Worm (Caenorhabditis elegans) whole organism, late embryonic: ENCODE data around the gene Y37A1B.4.

Source experiments
- ama-1 ChIP-seq: fragments of 150-350 bp; optimal IDR thresholded peaks from 2 replicates; lab custom pipeline; 2014
- hlh-30 ChIP-seq: sonication (generic microtip); optimal IDR thresholded peaks from 2 replicates; lab custom pipeline; 2017; ENCODE audit warnings: antibody characterized with exemption, missing genetic modification characterization, missing compliant biosample characterization; ENCODE audit not compliant: insufficient read depth
- hlh-8 ChIP-seq: sonication (generic microtip); optimal IDR thresholded peaks from 2 replicates; lab custom pipeline; 2016; ENCODE audit warnings: missing genotype, missing genetic modification characterization, missing compliant biosample characterization
- mec-3 ChIP-seq: sonication (generic microtip); optimal IDR thresholded peaks from 2 replicates; lab custom pipeline; 2016; ENCODE audit warnings: borderline replicate concordance, missing genetic modification characterization, missing compliant biosample characterization
- nfya-1 ChIP-seq: sonication (generic microtip); optimal IDR thresholded peaks from 2 replicates; lab custom pipeline; 2017; ENCODE audit warnings: missing genetic modification characterization, mild to moderate bottlenecking, missing compliant biosample characterization, antibody characterized with exemption, moderate library complexity
- pqm-1 ChIP-seq: sonication (generic microtip); optimal IDR thresholded peaks from 2 replicates; lab custom pipeline; 2016; ENCODE audit warnings: missing genetic modification characterization, missing compliant biosample characterization
- syd-9 ChIP-seq: sonication (generic microtip); optimal IDR thresholded peaks from 2 replicates; lab custom pipeline; 2016; ENCODE audit warnings: mild to moderate bottlenecking, missing genetic modification characterization, moderate library complexity, missing compliant biosample characterization
- tbx-2 ChIP-seq: sonication (generic microtip); optimal IDR thresholded peaks from 2 replicates; lab custom pipeline; 2016; ENCODE audit warnings: missing genetic modification characterization, missing compliant biosample characterization
- unc-3 ChIP-seq, 2 experiments: fragments of 200-800 bp in 1 of 2; sonication (Bioruptor generic) in 1 of 2; sonication (generic microtip) in 1 of 2; conservative IDR thresholded peaks in 1 of 2; optimal IDR thresholded peaks in 1 of 2; 2 replicates each; pipeline versions ENCODE4 v1.3.6 to Lab custom; 2016 to 2022; ENCODE audit warnings: missing compliant biosample characterization in 2 of 2, missing genetic modification characterization in 2 of 2, missing genetic modification reagents in 1 of 2

ce11 chrIV:14050442-14050841, 10.1 kb downstream of the Y37A1B.4 start:
- TF ChIP-seq tbx-2 (no peak), ama-1 (lab: Kevin White, UChicago) (no peak), pqm-1 (tag; lab: Kevin White, UChicago) (no peak), hlh-8 (tag; lab: Kevin White, UChicago) (no peak), hlh-30 (no peak), unc-3 (GFP tag; conservative IDR thresholded peaks at IDR 0.05; lab: Robert Waterston, UW) (no peak), unc-3 (tag; optimal IDR thresholded peaks at IDR 0.05; lab: Kevin White, UChicago) (no peak), syd-9 (tag; lab: Kevin White, UChicago) (no peak), nfya-1 (no peak), mec-3 (tag; lab: Kevin White, UChicago) (no peak)
